Worm (Caenorhabditis elegans) whole organism, young adult: ENCODE measurements around the gene elmd-1.
A peak's percentile ranks its signal among the peaks of the same experiment; 100 is the strongest.

Experiments
- Y79H2A.3 ChIP-seq: fragments of 200-800 bp; sonication (Bioruptor generic); conservative IDR thresholded peaks from 2 replicates; pipeline ENCODE4 v1.3.6; 2022; ENCODE audit warnings: missing genetic modification reagents, missing genetic modification characterization, missing compliant biosample characterization
- efl-1 ChIP-seq: fragments of 150-350 bp; optimal IDR thresholded peaks from 2 replicates; lab custom pipeline; 2014; ENCODE audit warnings: missing biosample characterization, missing genetic modification reagents, missing genetic modification characterization
- madf-6 ChIP-seq: fragments of 200-800 bp; sonication (Bioruptor generic); IDR thresholded peaks from 2 replicates; pipeline ENCODE4 v1.3.6; 2022; ENCODE audit warnings: missing genetic modification reagents, missing genetic modification characterization, missing compliant biosample characterization
- mes-4 ChIP-seq: sonication (generic microtip); optimal IDR thresholded peaks from 2 replicates; lab custom pipeline; 2016; ENCODE audit warnings: missing genotype, missing genetic modification characterization, missing compliant biosample characterization
- nfya-1 ChIP-seq: sonication (generic microtip); optimal IDR thresholded peaks from 2 replicates; lab custom pipeline; 2017; ENCODE audit warnings: antibody characterized with exemption, missing compliant biosample characterization, missing genetic modification characterization, borderline replicate concordance; ENCODE audit not compliant: insufficient read depth
- nhr-120 ChIP-seq: fragments of 200-800 bp; sonication (Bioruptor generic); IDR thresholded peaks from 2 replicates; pipeline ENCODE4 v1.3.6; 2022; ENCODE audit warnings: missing genetic modification characterization, missing compliant biosample characterization
- somi-1 ChIP-seq: fragments of 200-800 bp; sonication (Bioruptor generic); optimal IDR thresholded peaks from 2 replicates; lab custom pipeline; 2018; ENCODE audit warnings: mild to moderate bottlenecking, missing genetic modification characterization, missing compliant biosample characterization

- TF ChIP-seq efl-1 (GFP tag; lab: Kevin White, UChicago) = peak; percentile 27
- no peak for TF ChIP-seq nfya-1 (tag; lab: Kevin White, UChicago)
- no peak for TF ChIP-seq Y79H2A.3 (GFP tag; lab: Robert Waterston, UW)
- no peak for TF ChIP-seq mes-4 (tag; lab: Kevin White, UChicago)
- TF ChIP-seq nhr-120 (GFP tag; lab: Robert Waterston, UW) = no peak
- TF ChIP-seq madf-6 = 0 out of 2 replicates have a peak, but pooled peaks have one; percentile 20
- TF ChIP-seq somi-1 = no peak
Measured at ce11 chrIII:3395874-3396467, 6.3 kb downstream of the elmd-1 start, which contains the start of gene cri-3.
